Worm (Caenorhabditis elegans) whole organism, L1 larva: ENCODE results near the gene cdgs-1.

Experiments
- C16A3.4 ChIP-seq: fragments of 150-350 bp; optimal IDR thresholded peaks from 2 replicates; lab custom pipeline; 2014; ENCODE audit warnings: missing biosample characterization, missing genetic modification characterization
- F16B12.6 ChIP-seq: fragments of 150-350 bp; optimal IDR thresholded peaks from 2 replicates; lab custom pipeline; 2014; ENCODE audit warnings: missing biosample characterization, missing genetic modification characterization
- Y116A8C.19 ChIP-seq: sonication (generic microtip); optimal IDR thresholded peaks from 2 replicates; lab custom pipeline; 2016; ENCODE audit warnings: missing compliant biosample characterization, missing genetic modification characterization, borderline replicate concordance
- blmp-1 ChIP-seq: fragments of 150-350 bp; optimal IDR thresholded peaks from 2 replicates; lab custom pipeline; 2014; ENCODE audit warnings: missing biosample characterization, missing genetic modification characterization
- ceh-63 ChIP-seq: fragments of 200-800 bp; sonication (Bioruptor generic); optimal IDR thresholded peaks from 2 replicates; lab custom pipeline; 2018; ENCODE audit warnings: mild to moderate bottlenecking, missing genetic modification characterization, missing compliant biosample characterization
- ceh-88 ChIP-seq: fragments of 200-800 bp; sonication (Bioruptor generic); IDR thresholded peaks from 2 replicates; pipeline ENCODE4 v1.3.6; 2022; ENCODE audit warnings: missing genetic modification characterization, missing compliant biosample characterization
- efl-1 ChIP-seq, 4 experiments: fragments of 150-350 bp; optimal IDR thresholded peaks in 3 of 4; peaks in 1 of 4; 1 replicate in 1 of 4; 2 replicates in 3 of 4; lab custom pipeline; 2014; ENCODE audit warnings: missing biosample characterization in 2 of 4, missing genetic modification characterization in 2 of 4, missing genetic modification reagents in 2 of 4
- efl-3 ChIP-seq: fragments of 200-800 bp; sonication (Bioruptor generic); optimal IDR thresholded peaks from 2 replicates; lab custom pipeline; 2018; ENCODE audit warnings: mild to moderate bottlenecking, missing genetic modification characterization, missing compliant biosample characterization
- egl-13 ChIP-seq: sonication (generic microtip); optimal IDR thresholded peaks from 2 replicates; lab custom pipeline; 2016; ENCODE audit warnings: missing genotype, missing genetic modification reagents, missing genetic modification characterization, missing compliant biosample characterization
- egl-27 ChIP-seq, 2 experiments: fragments of 150-350 bp in 1 of 2; sonication (generic microtip); optimal IDR thresholded peaks; 3 replicates each; lab custom pipeline; 2017 to 2018; ENCODE audit warnings: missing biosample characterization in 2 of 2, missing genetic modification characterization in 2 of 2, missing genetic modification reagents in 2 of 2
- elt-3 ChIP-seq, 6 experiments: fragments of 150-350 bp in 1 of 6; sonication (generic microtip); optimal IDR thresholded peaks; 2 replicates each; lab custom pipeline; 2017 to 2018; ENCODE audit warnings: missing biosample characterization in 6 of 6, missing genetic modification characterization in 6 of 6, inconsistent platforms in 1 of 6
- fkh-10 ChIP-seq: sonication (generic microtip); optimal IDR thresholded peaks from 2 replicates; lab custom pipeline; 2017; ENCODE audit warnings: missing biosample characterization, missing genetic modification reagents, missing genetic modification characterization
- grh-1 ChIP-seq: fragments of 200-800 bp; sonication (Bioruptor generic); IDR thresholded peaks from 2 replicates; pipeline ENCODE4 v1.3.6; 2022; ENCODE audit warnings: missing genetic modification reagents, missing genetic modification characterization, missing compliant biosample characterization
- hpl-2 ChIP-seq: fragments of 150-350 bp; optimal IDR thresholded peaks from 2 replicates; lab custom pipeline; 2014; ENCODE audit warnings: missing biosample characterization, missing genetic modification reagents, missing genetic modification characterization
- irx-1 ChIP-seq: sonication (generic microtip); optimal IDR thresholded peaks from 2 replicates; lab custom pipeline; 2016; ENCODE audit warnings: missing genetic modification characterization, missing compliant biosample characterization
- jun-1 ChIP-seq: fragments of 150-350 bp; optimal IDR thresholded peaks from 2 replicates; lab custom pipeline; 2014; ENCODE audit warnings: missing biosample characterization, missing genetic modification reagents, missing genetic modification characterization
- lin-13 ChIP-seq: fragments of 150-350 bp; optimal IDR thresholded peaks from 2 replicates; lab custom pipeline; 2014; ENCODE audit warnings: missing biosample characterization, missing genetic modification reagents, missing genetic modification characterization
- lin-14 ChIP-seq: fragments of 200-800 bp; sonication (Bioruptor generic); optimal IDR thresholded peaks from 2 replicates; lab custom pipeline; 2018; ENCODE audit warnings: mild to moderate bottlenecking, missing genetic modification characterization, moderate library complexity, missing compliant biosample characterization
- lin-15B ChIP-seq: fragments of 150-350 bp; sonication (generic microtip); optimal IDR thresholded peaks from 3 replicates; lab custom pipeline; 2014; ENCODE audit warnings: missing biosample characterization, missing genetic modification characterization
- lin-35 ChIP-seq, 2 experiments: fragments of 150-350 bp; optimal IDR thresholded peaks; 2 replicates each; lab custom pipeline; 2014; ENCODE audit warnings: missing biosample characterization in 2 of 2, missing genetic modification characterization in 2 of 2, missing genetic modification reagents in 2 of 2
- lir-3 ChIP-seq: sonication (generic microtip); optimal IDR thresholded peaks from 2 replicates; lab custom pipeline; 2016; ENCODE audit warnings: mild to moderate bottlenecking, missing genetic modification characterization, moderate library complexity, missing compliant biosample characterization; ENCODE audit not compliant: poor library complexity
- lsy-2 ChIP-seq, 2 experiments: fragments of 150-350 bp; optimal IDR thresholded peaks; 2 replicates each; lab custom pipeline; 2014; ENCODE audit warnings: missing biosample characterization in 2 of 2, missing genetic modification characterization in 2 of 2
- mep-1 ChIP-seq: fragments of 150-350 bp; optimal IDR thresholded peaks from 2 replicates; lab custom pipeline; 2014; ENCODE audit warnings: missing biosample characterization, missing genetic modification characterization
- nhr-11 ChIP-seq: fragments of 150-350 bp; optimal IDR thresholded peaks from 2 replicates; lab custom pipeline; 2014; ENCODE audit warnings: missing biosample characterization, missing genetic modification characterization
- nhr-12 ChIP-seq: sonication (generic microtip); optimal IDR thresholded peaks from 2 replicates; lab custom pipeline; 2017; ENCODE audit warnings: missing biosample characterization, missing genetic modification characterization
- nhr-20 ChIP-seq: sonication (generic microtip); optimal IDR thresholded peaks from 2 replicates; lab custom pipeline; 2016; ENCODE audit warnings: mild to moderate bottlenecking, missing genetic modification characterization, missing compliant biosample characterization
- nhr-28 ChIP-seq: fragments of 150-350 bp; optimal IDR thresholded peaks from 2 replicates; lab custom pipeline; 2014; ENCODE audit warnings: missing biosample characterization, missing genetic modification characterization
- nhr-47 ChIP-seq: sonication (generic microtip); optimal IDR thresholded peaks from 2 replicates; lab custom pipeline; 2016; ENCODE audit warnings: mild to moderate bottlenecking, missing genetic modification characterization, moderate library complexity, missing compliant biosample characterization
- nhr-71 ChIP-seq: sonication (generic microtip); optimal IDR thresholded peaks from 2 replicates; lab custom pipeline; 2016; ENCODE audit warnings: mild to moderate bottlenecking, missing genetic modification characterization, moderate library complexity, missing compliant biosample characterization
- nhr-76 ChIP-seq: sonication (generic microtip); optimal IDR thresholded peaks from 2 replicates; lab custom pipeline; 2017; ENCODE audit warnings: missing biosample characterization, missing genetic modification characterization
- nhr-77 ChIP-seq: fragments of 150-350 bp; optimal IDR thresholded peaks from 2 replicates; lab custom pipeline; 2014; ENCODE audit warnings: missing biosample characterization, missing genetic modification characterization
- nhr-84 ChIP-seq: sonication (generic microtip); optimal IDR thresholded peaks from 2 replicates; lab custom pipeline; 2017; ENCODE audit warnings: missing biosample characterization, missing genetic modification characterization
- nhr-85 ChIP-seq: sonication (generic microtip); peaks from one replicate; lab custom pipeline; 2016; ENCODE audit warnings: missing genetic modification characterization, inconsistent platforms, missing compliant biosample characterization
- nhr-90 ChIP-seq: sonication (generic microtip); optimal IDR thresholded peaks from 2 replicates; lab custom pipeline; 2016; ENCODE audit warnings: mild to moderate bottlenecking, missing genetic modification characterization, missing compliant biosample characterization; ENCODE audit not compliant: poor library complexity
- pag-3 ChIP-seq: sonication (generic microtip); optimal IDR thresholded peaks from 2 replicates; lab custom pipeline; 2017; ENCODE audit warnings: missing genetic modification characterization, mild to moderate bottlenecking, missing compliant biosample characterization, antibody characterized with exemption, borderline replicate concordance; ENCODE audit not compliant: insufficient read depth
- pqm-1 ChIP-seq: sonication (generic microtip); optimal IDR thresholded peaks from 3 replicates; lab custom pipeline; 2017; ENCODE audit warnings: missing biosample characterization, missing genetic modification characterization
- snpc-4 ChIP-seq: fragments of 150-350 bp; optimal IDR thresholded peaks from 2 replicates; lab custom pipeline; 2014; ENCODE audit warnings: missing biosample characterization, missing genetic modification characterization
- snu-23 ChIP-seq: sonication (generic microtip); optimal IDR thresholded peaks from 2 replicates; lab custom pipeline; 2016; ENCODE audit warnings: missing genetic modification characterization, missing compliant biosample characterization
- swsn-7 ChIP-seq: sonication (generic microtip); optimal IDR thresholded peaks from 2 replicates; lab custom pipeline; 2016; ENCODE audit warnings: missing genetic modification characterization, missing compliant biosample characterization
- vab-15 ChIP-seq: sonication (generic microtip); optimal IDR thresholded peaks from 2 replicates; lab custom pipeline; 2017; ENCODE audit warnings: missing genotype, mild to moderate bottlenecking, missing genetic modification characterization, missing compliant biosample characterization
- xbp-1 ChIP-seq: sonication (generic microtip); optimal IDR thresholded peaks from 2 replicates; lab custom pipeline; 2016; ENCODE audit warnings: missing genetic modification characterization, missing compliant biosample characterization
- zag-1 ChIP-seq: fragments of 150-350 bp; optimal IDR thresholded peaks from 2 replicates; lab custom pipeline; 2014; ENCODE audit warnings: missing biosample characterization, missing genetic modification characterization

The cdgs-1 gene

ce11 chrIV:7839923-7840322, 24.4 kb upstream of the cdgs-1 start (continued):
- TF ChIP-seq lin-13 (no peak), zag-1 (tag; lab: Kevin White, UChicago) (no peak), swsn-7 (tag; lab: Kevin White, UChicago) (peak; percentile 6), snu-23 (GFP tag; lab: Kevin White, UChicago) (no peak), C16A3.4 (tag; lab: Kevin White, UChicago) (no peak), efl-3 (GFP tag; lab: Kevin White, UChicago) (no peak), nhr-12 (no peak), xbp-1 (tag; lab: Kevin White, UChicago) (no peak), nhr-77 (tag; lab: Kevin White, UChicago) (no peak), ceh-88 (GFP tag; lab: Robert Waterston, UW) (no peak), ceh-63 (GFP tag; lab: Kevin White, UChicago) (no peak), lin-35 (GFP tag; optimal IDR thresholded peaks at IDR 0.05; lab: Kevin White, UChicago) (no peak), pag-3 (tag; lab: Kevin White, UChicago) (no peak), nhr-47 (tag; lab: Kevin White, UChicago) (peak; percentile 45), egl-27 (tag; optimal IDR thresholded peaks at IDR 0.05; lab: Kevin White, UChicago) (no peak)

ce11 chrIV:7838426-7838825, 22.9 kb upstream of the cdgs-1 start, which contains the start of gene C06A6.7:
Gene C06A6.7, minus strand, starts transcription at chrIV:7838526.
- no peak for TF ChIP-seq nhr-20 (tag; lab: Kevin White, UChicago)
- TF ChIP-seq vab-15, result no peak
- TF ChIP-seq efl-1 (optimal IDR thresholded peaks at IDR 0.05; lab: Kevin White, UChicago), result no peak
- TF ChIP-seq efl-1 (GFP tag; optimal IDR thresholded peaks at IDR 0.05 in 1 of 2; lab: Kevin White, UChicago), result no peak
- TF ChIP-seq nhr-11 (tag; lab: Kevin White, UChicago), result no peak
- no peak for TF ChIP-seq nhr-12
- TF ChIP-seq hpl-2 (GFP tag; lab: Kevin White, UChicago), result no peak
- TF ChIP-seq efl-3 (GFP tag; lab: Kevin White, UChicago), result no peak
- no peak for TF ChIP-seq zag-1 (tag; lab: Kevin White, UChicago)
- TF ChIP-seq jun-1 (tag; lab: Kevin White, UChicago), result no peak

ce11 chrIV:7836491-7836890, 21.0 kb upstream of the cdgs-1 start:
- TF ChIP-seq C16A3.4 (tag; lab: Kevin White, UChicago) (no peak), nhr-76 (tag; lab: Kevin White, UChicago) (no peak), irx-1 (tag; lab: Kevin White, UChicago) (no peak), grh-1 (GFP tag; lab: Robert Waterston, UW) (peak; percentile 51; the same call in 1 of the 2 replicates), efl-1 (optimal IDR thresholded peaks at IDR 0.05; lab: Kevin White, UChicago) (no peak), efl-1 (GFP tag; optimal IDR thresholded peaks at IDR 0.05 in 1 of 2; lab: Kevin White, UChicago) (peak in 1 of 2 experiments; percentile 51), fkh-10 (GFP tag; lab: Kevin White, UChicago) (no peak), lin-15B (no peak), pag-3 (tag; lab: Kevin White, UChicago) (no peak), blmp-1 (tag; lab: Kevin White, UChicago) (peak; percentile 79), Y116A8C.19 (tag; lab: Kevin White, UChicago) (no peak), nhr-28 (no peak), egl-13 (tag; lab: Kevin White, UChicago) (no peak)

ce11 chrIV:7836030-7836429, 20.5 kb upstream of the cdgs-1 start:
- TF ChIP-seq lir-3 (tag; lab: Kevin White, UChicago), result no peak
- peak; percentile 10 for TF ChIP-seq nhr-71
- peak; percentile 56 for TF ChIP-seq nhr-20 (tag; lab: Kevin White, UChicago)
- peak in 2 of 6 experiments; percentile 11 to 65 for TF ChIP-seq elt-3 (tag; optimal IDR thresholded peaks at IDR 0.05; lab: Kevin White, UChicago)
- TF ChIP-seq lin-15B, result no peak
- TF ChIP-seq nhr-85 (tag; lab: Kevin White, UChicago), result peak; percentile 66
- TF ChIP-seq nhr-12, result no peak
- no peak for TF ChIP-seq F16B12.6 (tag; lab: Kevin White, UChicago)
- peak; percentile 92 for TF ChIP-seq blmp-1 (tag; lab: Kevin White, UChicago)
- TF ChIP-seq efl-1 (optimal IDR thresholded peaks at IDR 0.05; lab: Kevin White, UChicago), result peak in 1 of 2 experiments; percentile 1
- peak in 1 of 2 experiments; percentile 85 for TF ChIP-seq efl-1 (GFP tag; optimal IDR thresholded peaks at IDR 0.05 in 1 of 2; lab: Kevin White, UChicago)
- TF ChIP-seq lsy-2 (tag; optimal IDR thresholded peaks at IDR 0.05; lab: Kevin White, UChicago), result peak; percentile 7 to 69
- peak; percentile 27 for TF ChIP-seq nhr-90
- no peak for TF ChIP-seq pqm-1
- no peak for TF ChIP-seq nhr-84 (tag; lab: Kevin White, UChicago)
- peak; percentile 57 for TF ChIP-seq snu-23 (GFP tag; lab: Kevin White, UChicago)
- no peak for TF ChIP-seq snpc-4 (tag; lab: Kevin White, UChicago)
- TF ChIP-seq lin-35 (GFP tag; optimal IDR thresholded peaks at IDR 0.05; lab: Kevin White, UChicago), result peak in 1 of 2 experiments; percentile 27
- TF ChIP-seq mep-1 (tag; lab: Kevin White, UChicago), result peak; percentile 76
- peak; percentile 0 for TF ChIP-seq C16A3.4 (tag; lab: Kevin White, UChicago)
- TF ChIP-seq lin-14 (GFP tag; lab: Kevin White, UChicago), result peak; percentile 54
- TF ChIP-seq egl-27 (tag; optimal IDR thresholded peaks at IDR 0.05; lab: Kevin White, UChicago), result no peak
- peak; percentile 27; the same call in 1 of the 2 replicates for TF ChIP-seq grh-1 (GFP tag; lab: Robert Waterston, UW)
